Fruit fly (Drosophila melanogaster): ENCODE results near the gene Cnx14D.
A peak's percentile ranks its signal among the peaks of the same experiment; 100 is the strongest.

Cnx14D gene

DNA sequence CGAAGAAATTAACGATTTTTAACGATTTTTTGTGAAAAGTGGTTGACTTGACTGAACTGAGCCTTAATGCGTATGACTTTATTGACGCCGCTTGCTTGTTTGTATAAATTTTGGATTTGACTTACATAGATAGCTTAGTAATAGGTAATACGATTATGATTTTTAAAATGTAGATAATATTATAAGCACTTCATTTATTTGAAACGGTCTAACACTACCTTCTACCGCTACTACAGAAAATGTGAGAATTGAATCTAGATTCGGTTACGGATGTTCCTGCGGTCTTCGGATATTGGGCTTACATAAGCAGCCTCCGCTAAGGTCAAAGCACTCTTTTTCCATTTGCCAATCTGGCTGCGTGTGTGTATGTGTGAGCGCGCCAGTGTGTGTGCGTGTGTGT is at the start of gene Cnx14D:
Cnx14D (minus strand) TSS at position 101 of the 400 bp plus-strand sequence.
- TF ChIP-seq usp (GFP tag; optimal IDR thresholded peaks at IDR 0.05) (no peak), Dll (optimal IDR thresholded peaks at IDR 0.05) (no peak), CG8478 (optimal IDR thresholded peaks at IDR 0.05) (no peak), pan (optimal IDR thresholded peaks at IDR 0.05) (no peak), psq (optimal IDR thresholded peaks at IDR 0.05) (no peak), EcR (GFP tag; optimal IDR thresholded peaks at IDR 0.05) (no peak)

dm6 chrX:16574114-16574513 is 48.9 kb upstream of the Cnx14D start:
- TF ChIP-seq pan (optimal IDR thresholded peaks at IDR 0.05) (no peak), CG8478 (optimal IDR thresholded peaks at IDR 0.05) (no peak), psq (optimal IDR thresholded peaks at IDR 0.05) (no peak), usp (GFP tag; optimal IDR thresholded peaks at IDR 0.05) (no peak), EcR (GFP tag; optimal IDR thresholded peaks at IDR 0.05) (no peak), Dll (optimal IDR thresholded peaks at IDR 0.05) (no peak)

DNA sequence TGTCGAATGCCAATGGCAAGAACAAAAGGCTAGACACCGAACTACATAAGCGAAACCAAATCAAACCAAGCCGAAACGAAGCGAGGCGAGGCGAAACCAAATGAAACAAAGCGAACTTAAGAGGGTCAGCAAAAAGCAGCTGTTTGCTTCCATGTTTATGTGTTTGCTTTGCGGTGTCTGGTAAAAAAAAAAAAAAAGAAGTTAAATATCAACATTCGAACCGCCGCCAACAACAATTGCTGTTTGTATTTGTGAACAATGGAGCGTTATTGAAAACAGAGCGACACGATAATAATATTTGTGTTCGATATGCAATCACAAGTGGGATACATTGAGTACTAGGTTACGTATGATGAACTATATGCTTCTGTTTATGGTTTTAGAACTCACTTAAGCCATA is 48.4 kb upstream of the Cnx14D start:
- TF ChIP-seq usp (GFP tag; optimal IDR thresholded peaks at IDR 0.05) (no peak), psq (optimal IDR thresholded peaks at IDR 0.05) (no peak), CG8478 (optimal IDR thresholded peaks at IDR 0.05) (no peak), pan (optimal IDR thresholded peaks at IDR 0.05) (no peak), Dll (optimal IDR thresholded peaks at IDR 0.05) (no peak), EcR (GFP tag; optimal IDR thresholded peaks at IDR 0.05) (no peak)

DNA sequence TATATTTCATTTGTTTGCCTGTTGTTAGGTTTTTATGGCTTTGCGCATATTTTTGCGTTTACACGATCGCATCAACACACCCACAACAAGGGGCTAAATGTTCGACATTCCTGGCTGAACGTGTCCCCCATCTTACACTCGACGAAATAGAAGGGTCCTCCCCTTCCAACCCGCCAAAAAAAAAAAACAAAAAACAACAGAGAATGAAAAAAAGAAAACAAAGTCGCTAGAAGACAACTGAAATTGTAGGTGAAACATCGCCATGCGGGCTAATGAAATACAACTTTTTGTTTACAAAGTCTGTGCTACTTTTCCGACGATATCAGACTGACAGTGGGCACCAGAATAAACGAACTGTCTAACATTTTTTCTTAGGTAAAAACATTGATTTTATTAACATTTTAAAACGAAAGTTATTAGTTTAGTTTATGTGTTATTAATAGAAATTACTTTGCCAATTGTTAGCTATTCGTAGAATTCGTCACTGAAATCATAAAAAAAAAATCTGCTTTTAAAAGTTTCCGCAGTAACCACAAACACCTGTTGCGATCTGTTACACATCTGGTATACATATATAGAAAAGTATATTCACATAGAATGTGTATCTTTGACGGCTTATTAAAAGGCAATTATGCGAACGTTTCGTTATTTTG is 45.5 kb upstream of the Cnx14D start:
- TF ChIP-seq Dll (optimal IDR thresholded peaks at IDR 0.05) (no peak), psq (optimal IDR thresholded peaks at IDR 0.05) (no peak), EcR (GFP tag; optimal IDR thresholded peaks at IDR 0.05) (no peak), usp (GFP tag; optimal IDR thresholded peaks at IDR 0.05) (no peak), CG8478 (optimal IDR thresholded peaks at IDR 0.05) (no peak), pan (optimal IDR thresholded peaks at IDR 0.05) (no peak)

- TF ChIP-seq usp (GFP tag; optimal IDR thresholded peaks at IDR 0.05), result no peak
- TF ChIP-seq pan (optimal IDR thresholded peaks at IDR 0.05), result no peak
- no peak for TF ChIP-seq psq (optimal IDR thresholded peaks at IDR 0.05)
- no peak for TF ChIP-seq EcR (GFP tag; optimal IDR thresholded peaks at IDR 0.05)
- TF ChIP-seq Dll (optimal IDR thresholded peaks at IDR 0.05), result no peak
- TF ChIP-seq CG8478 (optimal IDR thresholded peaks at IDR 0.05), result no peak
These were observed 40.2 kb upstream of the Cnx14D start for dm6 chrX:16565377-16565776.

DNA sequence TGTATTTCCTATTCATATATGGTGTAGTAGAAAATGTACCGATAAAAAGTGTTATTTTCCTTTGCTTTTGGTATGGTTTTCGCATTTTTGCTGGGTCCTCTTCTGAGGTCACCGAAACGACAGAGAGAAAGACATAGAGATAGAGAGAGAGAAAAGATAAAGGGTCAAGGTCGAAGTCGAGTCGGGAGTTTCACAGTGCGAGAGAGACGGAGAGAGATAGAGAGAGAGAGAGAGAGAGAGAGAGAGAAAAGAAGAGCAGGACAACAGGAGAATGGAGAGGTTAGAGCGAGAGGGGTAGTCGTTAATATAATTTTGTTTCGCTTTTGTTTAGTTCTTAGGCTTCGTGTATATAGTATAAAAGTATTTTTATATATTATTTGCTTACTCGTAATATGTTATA is 37.0 kb upstream of the Cnx14D start:
- TF ChIP-seq pan (optimal IDR thresholded peaks at IDR 0.05), result no peak
- no peak for TF ChIP-seq Dll (optimal IDR thresholded peaks at IDR 0.05)
- TF ChIP-seq CG8478 (optimal IDR thresholded peaks at IDR 0.05), result no peak
- TF ChIP-seq EcR (GFP tag; optimal IDR thresholded peaks at IDR 0.05), result no peak
- TF ChIP-seq psq (optimal IDR thresholded peaks at IDR 0.05), result no peak
- TF ChIP-seq usp (GFP tag; optimal IDR thresholded peaks at IDR 0.05), result no peak

DNA sequence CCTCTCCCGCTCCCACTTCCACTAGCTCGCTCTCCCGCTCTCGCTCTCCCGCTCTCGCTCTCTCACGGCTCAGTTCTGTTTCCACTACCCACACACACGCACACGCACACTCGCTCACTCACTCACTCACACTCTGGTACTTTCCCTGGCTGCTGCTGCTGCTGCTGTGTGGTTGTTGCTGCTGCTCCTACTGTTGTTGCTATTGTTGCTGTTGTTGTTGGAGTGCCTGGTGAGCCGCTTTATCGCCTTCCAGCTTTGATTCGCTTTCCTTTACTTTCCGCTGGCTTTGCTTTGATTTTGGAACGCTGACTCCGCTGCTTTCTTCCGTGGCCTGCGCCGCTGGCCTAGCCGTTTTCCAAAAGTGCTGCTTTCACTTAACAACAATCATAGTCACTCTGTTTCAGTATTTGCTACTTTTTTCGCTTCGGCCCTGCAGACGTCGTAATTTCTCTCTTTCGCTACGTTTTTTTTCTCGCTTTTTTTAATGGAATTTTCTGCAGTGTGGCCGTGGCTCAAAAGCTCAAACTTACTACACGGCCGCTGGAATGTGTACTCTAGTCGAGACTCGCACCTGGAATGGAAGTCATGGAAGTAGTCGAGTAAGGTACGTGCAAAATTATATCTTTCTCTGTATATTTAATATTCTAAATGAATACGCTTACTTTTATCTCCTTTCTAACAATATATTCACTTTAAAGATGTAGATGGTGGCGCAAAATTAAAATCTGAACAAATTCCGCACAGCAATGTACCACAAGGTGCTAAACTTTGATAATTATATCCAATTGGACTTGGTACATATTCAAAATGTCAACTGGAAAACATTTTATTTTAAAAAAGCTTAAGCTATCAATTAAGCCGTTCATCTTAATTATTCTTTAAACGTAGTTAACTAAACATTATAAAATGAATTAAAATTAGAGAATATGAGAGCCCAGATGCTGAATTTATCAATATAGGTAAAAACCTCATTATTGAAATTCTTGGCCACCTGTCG is 34.6 kb upstream of the Cnx14D start, which contains the start of gene Pp2B-14D:
Pp2B-14D (minus strand) TSS at position 503 of the 997 bp plus-strand sequence.
- TF ChIP-seq Dll (optimal IDR thresholded peaks at IDR 0.05), result peak; percentile 98
- no peak for TF ChIP-seq pan (optimal IDR thresholded peaks at IDR 0.05)

- TF ChIP-seq usp (GFP tag; optimal IDR thresholded peaks at IDR 0.05) (no peak), psq (optimal IDR thresholded peaks at IDR 0.05) (no peak), Dll (optimal IDR thresholded peaks at IDR 0.05) (no peak), CG8478 (optimal IDR thresholded peaks at IDR 0.05) (no peak), EcR (GFP tag; optimal IDR thresholded peaks at IDR 0.05) (no peak), pan (optimal IDR thresholded peaks at IDR 0.05) (no peak)
These were observed 28.4 kb upstream of the Cnx14D start, which contains the start of gene Arp2 for dm6 chrX:16553542-16554182. Arp2 (minus strand) TSS chrX:16553968.

- TF ChIP-seq psq (optimal IDR thresholded peaks at IDR 0.05) (no peak), EcR (GFP tag; optimal IDR thresholded peaks at IDR 0.05) (peak; percentile 95 to 99), Dll (optimal IDR thresholded peaks at IDR 0.05) (no peak)
These were observed 27.8 kb upstream of the Cnx14D start for dm6 chrX:16552968-16553417.

DNA sequence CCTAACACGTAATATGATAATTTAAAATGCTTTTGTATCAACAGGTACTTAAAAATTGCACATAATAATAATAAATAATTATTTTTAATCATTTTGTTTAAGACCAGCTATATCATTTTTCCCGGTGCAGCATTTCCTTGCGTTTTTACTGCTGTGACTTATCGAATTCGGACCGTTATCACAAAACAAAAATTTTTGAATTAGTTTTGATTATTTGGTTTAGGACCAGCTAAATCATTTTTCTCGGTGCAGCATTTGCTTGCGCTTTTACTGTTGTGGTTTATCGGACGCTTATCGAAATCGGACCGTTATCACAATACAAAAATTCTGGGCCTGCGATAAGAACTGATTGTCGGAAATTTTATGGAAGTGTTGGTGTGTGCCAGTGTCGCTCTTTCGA is 27.4 kb upstream of the Cnx14D start:
- TF ChIP-seq Dll (optimal IDR thresholded peaks at IDR 0.05) (no peak), usp (GFP tag; optimal IDR thresholded peaks at IDR 0.05) (no peak), CG8478 (optimal IDR thresholded peaks at IDR 0.05) (no peak), pan (optimal IDR thresholded peaks at IDR 0.05) (no peak)

- TF ChIP-seq CG8478 (optimal IDR thresholded peaks at IDR 0.05) (no peak), Dll (optimal IDR thresholded peaks at IDR 0.05) (no peak), usp (GFP tag; optimal IDR thresholded peaks at IDR 0.05) (no peak), psq (optimal IDR thresholded peaks at IDR 0.05) (no peak)
These were observed 22.2 kb upstream of the Cnx14D start, which contains the start of gene CG9902 for dm6 chrX:16547390-16547789. CG9902 (minus strand) TSS chrX:16547520.
